Worm (Caenorhabditis elegans) whole organism, midembryonic: ENCODE data around the gene nasp-1.

Source experiments
- flt-1 ChIP-seq: fragments of 200-800 bp; sonication (Bioruptor generic); IDR thresholded peaks from 2 replicates; pipeline ENCODE4 v1.3.6; 2022; ENCODE audit warnings: missing genetic modification characterization, missing compliant biosample characterization
- ref-1 ChIP-seq: fragments of 200-800 bp; sonication (Bioruptor generic); conservative IDR thresholded peaks from 2 replicates; pipeline ENCODE4 v1.3.6; 2022; ENCODE audit warnings: missing genetic modification reagents, missing genetic modification characterization, missing compliant biosample characterization

DNA sequence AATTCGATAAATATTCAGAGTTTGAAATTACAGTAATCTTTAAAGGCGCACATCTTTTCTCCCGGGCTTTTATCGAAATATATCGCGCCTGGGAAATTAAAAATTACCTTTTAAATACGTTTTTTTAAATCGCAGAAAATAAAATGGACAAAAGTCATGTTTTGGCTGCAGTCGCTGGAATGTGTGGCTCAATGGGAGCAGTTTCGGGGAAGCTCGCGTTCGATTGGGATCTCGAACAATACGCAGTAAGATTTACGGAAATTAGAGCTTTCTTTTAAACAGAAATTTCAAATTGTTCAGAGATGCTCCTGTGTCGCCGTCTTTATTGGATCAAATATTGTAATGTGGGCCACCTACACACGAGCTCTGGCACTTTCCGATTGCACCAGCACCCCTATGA is 23.1 kb downstream of the nasp-1 start, which contains the start of gene F40F8.12:
- TF ChIP-seq flt-1 (no peak), ref-1 (no peak)
